Worm (Caenorhabditis elegans): ENCODE results near the gene twk-20.

DNA sequence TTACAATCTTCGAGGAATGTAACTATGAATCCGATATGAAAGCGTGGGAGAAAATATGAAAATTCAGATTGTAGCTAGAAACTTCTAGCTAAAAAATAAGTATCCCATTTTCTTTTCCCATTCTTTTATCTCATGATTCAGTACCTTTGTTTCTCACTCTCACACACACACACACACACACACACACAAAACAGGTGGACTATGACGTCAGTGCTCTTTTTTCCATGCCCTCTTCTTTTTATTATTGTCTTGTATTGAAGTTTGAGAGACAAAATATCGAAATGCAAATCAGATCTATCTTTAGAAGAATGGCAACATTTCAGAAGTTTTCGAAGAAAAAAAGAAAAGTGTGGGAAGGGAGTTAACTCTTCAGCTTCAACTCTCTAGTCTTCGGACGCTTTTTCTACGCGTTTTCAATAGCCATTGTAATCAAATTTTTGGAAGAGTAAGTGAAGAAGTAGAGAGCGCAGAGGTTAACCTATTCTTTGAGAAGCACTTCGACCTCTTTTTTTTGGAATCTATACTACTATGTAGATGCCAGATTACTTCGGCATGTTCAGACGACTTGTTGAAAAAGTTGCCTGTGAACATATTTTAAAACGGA is 5.7 kb upstream of the twk-20 start:
- peak; percentile 72 for TF ChIP-seq ces-1 (GFP tag; optimal IDR thresholded peaks at IDR 0.05)
- no peak for TF ChIP-seq snpc-4 (tag; optimal IDR thresholded peaks at IDR 0.05)
- TF ChIP-seq pha-4 (tag; optimal IDR thresholded peaks at IDR 0.05) = no peak
- TF ChIP-seq nhr-12 (tag; optimal IDR thresholded peaks at IDR 0.05) = no peak
- TF ChIP-seq ceh-83 (GFP tag; optimal IDR thresholded peaks at IDR 0.05) = no peak
- TF ChIP-seq unc-39 (tag; optimal IDR thresholded peaks at IDR 0.05) = no peak
- no peak for TF ChIP-seq ztf-11 (tag; optimal IDR thresholded peaks at IDR 0.05)
- no peak for TF ChIP-seq mep-1 (tag; optimal IDR thresholded peaks at IDR 0.05)
- no peak for TF ChIP-seq elt-3 (tag; optimal IDR thresholded peaks at IDR 0.05)
- TF ChIP-seq lin-13 (tag; optimal IDR thresholded peaks at IDR 0.05) = no peak
- TF ChIP-seq nhr-28 (tag; optimal IDR thresholded peaks at IDR 0.05) = no peak
- no peak for TF ChIP-seq hlh-1 (tag; optimal IDR thresholded peaks at IDR 0.05)
- peak; percentile 28 for TF ChIP-seq zip-8 (tag; optimal IDR thresholded peaks at IDR 0.05)
- TF ChIP-seq nhr-76 (tag; optimal IDR thresholded peaks at IDR 0.05) = no peak
